Worm (Caenorhabditis elegans) whole organism, young adult: ENCODE data around the gene seld-1.

ENCODE experiments used
- B0261.1 ChIP-seq: sonication (generic microtip); optimal IDR thresholded peaks from 2 replicates; lab custom pipeline; 2016; ENCODE audit warnings: mild to moderate bottlenecking, missing genetic modification characterization, moderate library complexity, missing compliant biosample characterization
- F37B4.10 ChIP-seq: fragments of 200-800 bp; sonication (Bioruptor generic); IDR thresholded peaks from 2 replicates; pipeline ENCODE4 v1.3.6; 2022; ENCODE audit warnings: missing genetic modification characterization, missing compliant biosample characterization
- F39B2.1 ChIP-seq: fragments of 200-800 bp; sonication (Bioruptor generic); IDR thresholded peaks from 2 replicates; pipeline ENCODE4 v1.3.6; 2022; ENCODE audit warnings: missing genetic modification reagents, missing genetic modification characterization, missing compliant biosample characterization
- F52B5.7 ChIP-seq: sonication (generic microtip); optimal IDR thresholded peaks from 2 replicates; lab custom pipeline; 2016; ENCODE audit warnings: mild to moderate bottlenecking, missing genetic modification characterization, missing compliant biosample characterization
- F55B11.4 ChIP-seq: sonication (generic microtip); optimal IDR thresholded peaks from 2 replicates; lab custom pipeline; 2016; ENCODE audit warnings: missing compliant biosample characterization, missing genetic modification characterization, borderline replicate concordance; ENCODE audit not compliant: insufficient read depth
- F57C9.4 ChIP-seq: sonication (generic microtip); optimal IDR thresholded peaks from 2 replicates; lab custom pipeline; 2017; ENCODE audit warnings: mild to moderate bottlenecking, missing genetic modification characterization, missing compliant biosample characterization
- K12H6.12 ChIP-seq: fragments of 200-800 bp; sonication (Bioruptor generic); optimal IDR thresholded peaks from 2 replicates; lab custom pipeline; 2018; ENCODE audit warnings: mild to moderate bottlenecking, missing genetic modification characterization, missing compliant biosample characterization
- Y53F4B.3 ChIP-seq: fragments of 200-800 bp; sonication (Bioruptor generic); IDR thresholded peaks from 2 replicates; pipeline ENCODE4 v1.3.6; 2022; ENCODE audit warnings: missing genetic modification reagents, missing genetic modification characterization, missing compliant biosample characterization
- Y67H2A.10 ChIP-seq: fragments of 200-800 bp; sonication (Bioruptor generic); conservative IDR thresholded peaks from 2 replicates; pipeline ENCODE4 v1.3.6; 2022; ENCODE audit warnings: missing genetic modification reagents, missing genetic modification characterization, missing compliant biosample characterization
- Y79H2A.3 ChIP-seq: fragments of 200-800 bp; sonication (Bioruptor generic); conservative IDR thresholded peaks from 2 replicates; pipeline ENCODE4 v1.3.6; 2022; ENCODE audit warnings: missing genetic modification reagents, missing genetic modification characterization, missing compliant biosample characterization
- attf-5 ChIP-seq: fragments of 200-800 bp; sonication (Bioruptor generic); optimal IDR thresholded peaks from 2 replicates; lab custom pipeline; 2018; ENCODE audit warnings: mild to moderate bottlenecking, missing genetic modification characterization, missing compliant biosample characterization
- cebp-1 ChIP-seq, 2 experiments: fragments of 200-800 bp in 1 of 2; sonication (Bioruptor generic) in 1 of 2; sonication (generic microtip) in 1 of 2; IDR thresholded peaks in 1 of 2; optimal IDR thresholded peaks in 1 of 2; 2 replicates each; pipeline versions ENCODE4 v1.3.6 to Lab custom; 2017 to 2022; ENCODE audit warnings: missing compliant biosample characterization in 2 of 2, missing genetic modification characterization in 2 of 2, mild to moderate bottlenecking in 1 of 2, missing genetic modification reagents in 1 of 2, moderate library complexity in 1 of 2
- ceh-40 ChIP-seq: fragments of 200-800 bp; sonication (Bioruptor generic); IDR thresholded peaks from 2 replicates; pipeline ENCODE4 v1.3.6; 2022; ENCODE audit warnings: missing genetic modification characterization, missing compliant biosample characterization
- ceh-91 ChIP-seq: fragments of 200-800 bp; sonication (Bioruptor generic); IDR thresholded peaks from 2 replicates; pipeline ENCODE4 v1.3.6; 2022; ENCODE audit warnings: missing genetic modification reagents, missing genetic modification characterization, missing compliant biosample characterization
- dox-1 ChIP-seq: fragments of 200-800 bp; sonication (Bioruptor generic); IDR thresholded peaks from 2 replicates; pipeline ENCODE4 v1.3.6; 2022; ENCODE audit warnings: missing genetic modification reagents, missing genetic modification characterization, missing compliant biosample characterization
- egl-44 ChIP-seq: fragments of 200-800 bp; sonication (Bioruptor generic); IDR thresholded peaks from 2 replicates; pipeline ENCODE4 v1.3.6; 2022; ENCODE audit warnings: missing genetic modification reagents, missing genetic modification characterization, missing compliant biosample characterization
- ekl-4 ChIP-seq: fragments of 200-800 bp; sonication (Bioruptor generic); IDR thresholded peaks from 2 replicates; pipeline ENCODE4 v1.3.6; 2022; ENCODE audit warnings: missing genetic modification reagents, missing genetic modification characterization, missing compliant biosample characterization
- ets-4 ChIP-seq: fragments of 200-800 bp; sonication (Bioruptor generic); optimal IDR thresholded peaks from 2 replicates; lab custom pipeline; 2018; ENCODE audit warnings: mild to moderate bottlenecking, missing genetic modification characterization, missing compliant biosample characterization
- fkh-3 ChIP-seq: sonication (generic microtip); optimal IDR thresholded peaks from 2 replicates; lab custom pipeline; 2016; ENCODE audit warnings: mild to moderate bottlenecking, missing genetic modification characterization, missing compliant biosample characterization
- hmg-1.2 ChIP-seq: fragments of 200-800 bp; sonication (Bioruptor generic); IDR thresholded peaks from 2 replicates; pipeline ENCODE4 v1.3.6; 2022; ENCODE audit warnings: missing genetic modification reagents, missing genetic modification characterization, missing compliant biosample characterization
- hrde-1 ChIP-seq: sonication (generic microtip); optimal IDR thresholded peaks from 2 replicates; lab custom pipeline; 2016; ENCODE audit warnings: missing genetic modification characterization, mild to moderate bottlenecking, missing compliant biosample characterization, moderate library complexity, missing genotype, missing genetic modification reagents, borderline replicate concordance
- hsf-1 ChIP-seq: fragments of 200-800 bp; sonication (Bioruptor generic); IDR thresholded peaks from 2 replicates; pipeline ENCODE4 v1.3.6; 2022; ENCODE audit warnings: missing genetic modification reagents, missing genetic modification characterization, missing compliant biosample characterization
- let-526 ChIP-seq: fragments of 200-800 bp; sonication (Bioruptor generic); IDR thresholded peaks from 2 replicates; pipeline ENCODE4 v1.3.6; 2022; ENCODE audit warnings: missing genetic modification reagents, missing genetic modification characterization, missing compliant biosample characterization
- let-607 ChIP-seq, 2 experiments: fragments of 200-800 bp in 1 of 2; sonication (Bioruptor generic) in 1 of 2; sonication (generic microtip) in 1 of 2; optimal IDR thresholded peaks; 2 replicates each; lab custom pipeline; 2016 to 2018; ENCODE audit warnings: mild to moderate bottlenecking in 2 of 2, missing compliant biosample characterization in 2 of 2, missing genetic modification characterization in 2 of 2, moderate library complexity in 2 of 2, missing genotype in 1 of 2
- lin-35 ChIP-seq, 3 experiments: fragments of 150-350 bp in 2 of 3; sonication (generic microtip) in 1 of 3; optimal IDR thresholded peaks; 2 replicates each; lab custom pipeline; 2014 to 2018; ENCODE audit warnings: missing biosample characterization in 3 of 3, missing genetic modification characterization in 3 of 3, missing genetic modification reagents in 3 of 3
- lin-54 ChIP-seq: fragments of 200-800 bp; sonication (Bioruptor generic); optimal IDR thresholded peaks from 2 replicates; lab custom pipeline; 2018; ENCODE audit warnings: mild to moderate bottlenecking, missing genetic modification characterization, missing compliant biosample characterization
- lsl-1 ChIP-seq: fragments of 200-800 bp; sonication (Bioruptor generic); optimal IDR thresholded peaks from 2 replicates; lab custom pipeline; 2018; ENCODE audit warnings: mild to moderate bottlenecking, missing genetic modification characterization, moderate library complexity, missing compliant biosample characterization
- mcd-1 ChIP-seq: fragments of 200-800 bp; sonication (Bioruptor generic); IDR thresholded peaks from 2 replicates; pipeline ENCODE4 v1.3.6; 2022; ENCODE audit warnings: missing genetic modification reagents, missing genetic modification characterization, missing compliant biosample characterization
- nhr-120 ChIP-seq: fragments of 200-800 bp; sonication (Bioruptor generic); IDR thresholded peaks from 2 replicates; pipeline ENCODE4 v1.3.6; 2022; ENCODE audit warnings: missing genetic modification characterization, missing compliant biosample characterization
- nhr-80 ChIP-seq: sonication (generic microtip); optimal IDR thresholded peaks from 2 replicates; lab custom pipeline; 2016; ENCODE audit warnings: missing genetic modification characterization, missing compliant biosample characterization
- pbrm-1 ChIP-seq: fragments of 200-800 bp; sonication (Bioruptor generic); IDR thresholded peaks from 2 replicates; pipeline ENCODE4 v1.3.6; 2022; ENCODE audit warnings: missing genetic modification reagents, missing genetic modification characterization, missing compliant biosample characterization
- snpc-1.1 ChIP-seq: sonication (generic microtip); optimal IDR thresholded peaks from 2 replicates; lab custom pipeline; 2017; ENCODE audit warnings: missing genetic modification characterization, mild to moderate bottlenecking, missing compliant biosample characterization, antibody characterized with exemption, moderate library complexity, missing genotype, missing genetic modification reagents; ENCODE audit not compliant: insufficient read depth
- snpc-3.4 ChIP-seq: sonication (generic microtip); optimal IDR thresholded peaks from 2 replicates; lab custom pipeline; 2017; ENCODE audit warnings: missing genetic modification characterization, mild to moderate bottlenecking, missing compliant biosample characterization, antibody characterized with exemption, moderate library complexity, missing genotype, missing genetic modification reagents
- snpc-4 ChIP-seq, 5 experiments: fragments of 150-350 bp in 1 of 5; sonication (generic microtip) in 4 of 5; optimal IDR thresholded peaks; 2 replicates each; lab custom pipeline; 2014 to 2018; ENCODE audit warnings: missing genetic modification characterization in 5 of 5, missing biosample characterization in 3 of 5, antibody characterized with exemption in 2 of 5, mild to moderate bottlenecking in 2 of 5, missing compliant biosample characterization in 2 of 5, missing genotype in 2 of 5, moderate library complexity in 2 of 5, missing genetic modification reagents in 1 of 5
- somi-1 ChIP-seq: fragments of 200-800 bp; sonication (Bioruptor generic); optimal IDR thresholded peaks from 2 replicates; lab custom pipeline; 2018; ENCODE audit warnings: mild to moderate bottlenecking, missing genetic modification characterization, missing compliant biosample characterization
- unc-130 ChIP-seq: sonication (generic microtip); optimal IDR thresholded peaks from 2 replicates; lab custom pipeline; 2016; ENCODE audit warnings: missing genetic modification reagents, missing genetic modification characterization, missing compliant biosample characterization
- zfh-2 ChIP-seq: fragments of 200-800 bp; sonication (Bioruptor generic); conservative IDR thresholded peaks from 2 replicates; pipeline ENCODE4 v1.3.6; 2022; ENCODE audit warnings: missing genetic modification reagents, missing genetic modification characterization, missing compliant biosample characterization
- zim-3 ChIP-seq: sonication (generic microtip); optimal IDR thresholded peaks from 2 replicates; lab custom pipeline; 2017; ENCODE audit warnings: mild to moderate bottlenecking, missing genetic modification characterization, moderate library complexity, missing compliant biosample characterization
- ztf-18 ChIP-seq: sonication (generic microtip); optimal IDR thresholded peaks from 2 replicates; lab custom pipeline; 2016; ENCODE audit warnings: missing genotype, mild to moderate bottlenecking, missing genetic modification characterization, missing compliant biosample characterization
- ztf-22 ChIP-seq: fragments of 200-800 bp; sonication (Bioruptor generic); optimal IDR thresholded peaks from 2 replicates; lab custom pipeline; 2018; ENCODE audit warnings: mild to moderate bottlenecking, missing genetic modification characterization, moderate library complexity, missing compliant biosample characterization
- ztf-25 ChIP-seq: fragments of 200-800 bp; sonication (Bioruptor generic); IDR thresholded peaks from 2 replicates; pipeline ENCODE4 v1.3.6; 2022; ENCODE audit warnings: missing genetic modification reagents, missing genetic modification characterization, missing compliant biosample characterization
- ztf-26 ChIP-seq: sonication (generic microtip); optimal IDR thresholded peaks from 2 replicates; lab custom pipeline; 2017; ENCODE audit warnings: missing genetic modification characterization, missing compliant biosample characterization
- ztf-3 ChIP-seq: fragments of 200-800 bp; sonication (Bioruptor generic); optimal IDR thresholded peaks from 2 replicates; lab custom pipeline; 2018; ENCODE audit warnings: mild to moderate bottlenecking, missing genetic modification characterization, missing compliant biosample characterization

seld-1 gene

DNA sequence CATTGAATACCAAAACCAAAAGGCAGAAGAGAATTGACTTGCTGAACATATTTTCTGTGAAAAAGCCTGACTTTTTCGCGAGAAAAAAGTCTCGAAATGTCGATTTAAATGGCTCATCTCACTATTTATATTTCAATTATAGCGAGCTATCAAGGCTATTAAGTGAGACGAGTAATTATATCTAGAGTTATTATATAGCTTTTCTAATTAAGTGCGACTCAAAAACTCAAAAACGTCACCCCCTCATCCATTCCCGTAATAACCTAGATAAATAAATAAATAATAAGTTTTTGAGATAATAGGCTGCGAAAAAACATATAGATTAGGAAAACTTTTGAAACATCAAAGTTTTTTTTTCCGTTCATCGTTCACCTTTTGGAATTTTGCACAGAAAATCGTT is 418 bp downstream of the seld-1 start, which contains the start of gene nlp-17:
TSS of gene nlp-17 (minus strand) at position 101 of the 400 bp plus-strand sequence.
- TF ChIP-seq ztf-26: no peak
- no peak for TF ChIP-seq K12H6.12 (tag; lab: Kevin White, UChicago)
- no peak for TF ChIP-seq ztf-3 (GFP tag; lab: Kevin White, UChicago)
- TF ChIP-seq mcd-1: no peak
- no peak for TF ChIP-seq ztf-25
- no peak for TF ChIP-seq F55B11.4 (tag; lab: Kevin White, UChicago)
- no peak for TF ChIP-seq dox-1 (GFP tag; lab: Robert Waterston, UW)
- TF ChIP-seq, all 124 proteins: peak for 0

DNA sequence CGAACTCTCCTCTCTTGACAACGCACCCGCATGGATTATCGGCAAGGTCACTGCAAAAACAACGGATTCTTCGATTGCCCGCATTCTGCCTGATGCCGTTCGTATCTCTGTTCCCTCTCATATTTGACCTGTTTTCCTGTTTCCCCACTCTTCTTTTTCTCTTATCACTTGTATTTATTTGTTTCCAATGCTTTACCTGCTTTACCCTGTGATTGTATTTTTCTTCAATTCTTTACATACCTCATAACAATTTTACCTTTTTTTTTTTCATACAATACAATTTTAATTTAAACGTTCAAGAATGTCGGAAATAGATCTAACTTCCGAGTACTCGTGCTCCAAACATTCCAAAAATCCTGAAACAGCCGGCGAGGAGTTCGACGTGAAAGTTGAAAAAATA is 3.7 kb downstream of the seld-1 start, which contains the start of gene afmd-2:
TSS of gene afmd-2 (plus strand) at position 301 of the 400 bp plus-strand sequence.
- no peak for TF ChIP-seq snpc-3.4 (tag; lab: Kevin White, UChicago)
- TF ChIP-seq nhr-80 (tag; lab: Kevin White, UChicago): peak; percentile 1

DNA sequence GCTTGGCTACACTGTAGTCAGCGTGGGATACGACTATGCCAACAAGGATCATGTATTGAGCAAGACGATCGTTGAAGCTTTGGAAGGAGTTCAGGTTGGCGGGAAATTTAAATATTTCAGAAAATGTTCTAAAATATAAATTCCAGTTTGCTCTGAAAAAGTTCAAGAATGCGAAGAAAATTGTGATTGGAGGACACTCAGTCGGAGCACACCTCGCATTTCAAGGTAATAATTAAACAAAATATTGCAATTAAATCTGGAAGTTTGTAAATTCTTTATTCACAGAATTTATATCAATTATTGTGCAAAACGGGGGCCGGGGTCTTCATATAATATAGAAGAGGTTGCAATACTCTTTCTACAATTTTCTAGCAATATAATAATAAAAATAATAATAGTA is 4.8 kb downstream of the seld-1 start:
- peak; percentile 91 for TF ChIP-seq hrde-1 (tag; lab: Kevin White, UChicago)
- TF ChIP-seq ets-4 (GFP tag; lab: Kevin White, UChicago): no peak
- TF ChIP-seq cebp-1 (GFP tag; IDR thresholded peaks at IDR 0.05; lab: Robert Waterston, UW): no peak
- TF ChIP-seq cebp-1 (tag; optimal IDR thresholded peaks at IDR 0.05; lab: Kevin White, UChicago): peak; percentile 38
- TF ChIP-seq ztf-25: 0 out of 2 replicates have a peak, but pooled peaks have one; percentile 27
- TF ChIP-seq pbrm-1: peak; percentile 29; the same call in 1 of the 2 replicates
- peak; percentile 34 for TF ChIP-seq F52B5.7 (tag; lab: Kevin White, UChicago)
- TF ChIP-seq ceh-40 (GFP tag; lab: Robert Waterston, UW): no peak
- TF ChIP-seq attf-5 (GFP tag; lab: Kevin White, UChicago): no peak
- TF ChIP-seq hsf-1 (GFP tag; lab: Robert Waterston, UW): peak; percentile 76
- peak; percentile 24; the same call in 1 of the 2 replicates for TF ChIP-seq hmg-1.2 (GFP tag; lab: Robert Waterston, UW)
- TF ChIP-seq nhr-120 (GFP tag; lab: Robert Waterston, UW): no peak
- no peak for TF ChIP-seq F57C9.4
- TF ChIP-seq Y79H2A.3: peak; percentile 87
- TF ChIP-seq ztf-18: peak; percentile 33
- no peak for TF ChIP-seq let-526 (GFP tag; lab: Robert Waterston, UW)
- no peak for TF ChIP-seq Y53F4B.3 (GFP tag; lab: Robert Waterston, UW)
- TF ChIP-seq ekl-4 (GFP tag; lab: Robert Waterston, UW): peak; percentile 61; the same call in 1 of the 2 replicates
- no peak for TF ChIP-seq ceh-91 (GFP tag; lab: Robert Waterston, UW)
- no peak for TF ChIP-seq egl-44
- peak; percentile 25; the same call in 1 of the 2 replicates for TF ChIP-seq F39B2.1 (GFP tag; lab: Robert Waterston, UW)
- TF ChIP-seq somi-1 (GFP tag; lab: Kevin White, UChicago): no peak
- no peak for TF ChIP-seq Y67H2A.10 (GFP tag; lab: Robert Waterston, UW)
- no peak for TF ChIP-seq zim-3 (tag; lab: Kevin White, UChicago)
- no peak for TF ChIP-seq let-607 (tag; optimal IDR thresholded peaks at IDR 0.05; lab: Kevin White, UChicago)
- TF ChIP-seq snpc-3.4 (tag; lab: Kevin White, UChicago): peak; percentile 44
- TF ChIP-seq lsl-1 (GFP tag; lab: Kevin White, UChicago): no peak
- peak; percentile 47 for TF ChIP-seq snpc-1.1 (tag; lab: Kevin White, UChicago)
- no peak for TF ChIP-seq lin-35 (GFP tag; optimal IDR thresholded peaks at IDR 0.05; lab: Kevin White, UChicago)
- TF ChIP-seq lin-54 (GFP tag; lab: Kevin White, UChicago): peak; percentile 62
- TF ChIP-seq unc-130: no peak
- no peak for TF ChIP-seq zfh-2
- peak; percentile 40 for TF ChIP-seq snpc-4 (GFP tag; optimal IDR thresholded peaks at IDR 0.05; lab: Kevin White, UChicago)
- peak in 1 of 4 experiments; percentile 83 for TF ChIP-seq snpc-4 (tag; optimal IDR thresholded peaks at IDR 0.05; lab: Kevin White, UChicago)
- no peak for TF ChIP-seq B0261.1 (tag; lab: Kevin White, UChicago)
- TF ChIP-seq fkh-3 (tag; lab: Kevin White, UChicago): no peak
- no peak for TF ChIP-seq F37B4.10 (GFP tag; lab: Robert Waterston, UW)
- TF ChIP-seq ztf-22 (GFP tag; lab: Kevin White, UChicago): no peak
